Fruit fly (Drosophila melanogaster) whole organism, embryonic: Measurements from ENCODE around the gene CG3036.

Source experiments
- Atf-2 ChIP-seq: fragments of 200-800 bp; sonication (Bioruptor generic); optimal IDR thresholded peaks from 2 replicates; lab custom pipeline; 2016; ENCODE audit warnings: missing biosample characterization, missing genetic modification characterization
- BtbVII ChIP-seq: fragments of 200-800 bp; sonication (Bioruptor generic); optimal IDR thresholded peaks from 3 replicates; lab custom pipeline; 2017; ENCODE audit warnings: missing biosample characterization, mild to moderate bottlenecking, missing genetic modification characterization
- CG10267 ChIP-seq: fragments of 200-800 bp; sonication (Bioruptor generic); optimal IDR thresholded peaks from 2 replicates; lab custom pipeline; 2018; ENCODE audit warnings: missing biosample characterization, mild to moderate bottlenecking, missing genetic modification characterization, moderate library complexity
- CG10366 ChIP-seq: fragments of 200-800 bp; sonication (Bioruptor generic); IDR thresholded peaks from 2 replicates; pipeline ENCODE4 v1.3.6; 2022; ENCODE audit warnings: missing biosample characterization, missing genetic modification characterization
- CG10431 ChIP-seq: fragments of 200-800 bp; sonication (Bioruptor generic); optimal IDR thresholded peaks from 3 replicates; lab custom pipeline; 2018; ENCODE audit warnings: missing biosample characterization, mild to moderate bottlenecking, missing genetic modification characterization
- CG12299 ChIP-seq: fragments of 200-800 bp; sonication (Bioruptor generic); optimal IDR thresholded peaks from 2 replicates; lab custom pipeline; 2018; ENCODE audit warnings: missing biosample characterization, mild to moderate bottlenecking, missing genetic modification characterization
- CG12391 ChIP-seq: fragments of 200-800 bp; sonication (Bioruptor generic); optimal IDR thresholded peaks from 3 replicates; lab custom pipeline; 2018; ENCODE audit warnings: missing biosample characterization, mild to moderate bottlenecking, missing genetic modification characterization, moderate library complexity
- CG12659 ChIP-seq: fragments of 200-800 bp; sonication (Bioruptor generic); optimal IDR thresholded peaks from 3 replicates; lab custom pipeline; 2017; ENCODE audit warnings: mild to moderate bottlenecking, missing biosample characterization, missing genetic modification reagents, missing genetic modification characterization
- CG12942 ChIP-seq: fragments of 200-800 bp; sonication (Bioruptor generic); optimal IDR thresholded peaks from 3 replicates; lab custom pipeline; 2016; ENCODE audit warnings: missing biosample characterization, missing genetic modification characterization
- CG13123 ChIP-seq: fragments of 200-800 bp; sonication (Bioruptor generic); optimal IDR thresholded peaks from 2 replicates; lab custom pipeline; 2016; ENCODE audit warnings: missing biosample characterization, missing genetic modification characterization
- CG13775 ChIP-seq: fragments of 200-800 bp; sonication (Bioruptor generic); optimal IDR thresholded peaks from 3 replicates; lab custom pipeline; 2017; ENCODE audit warnings: missing biosample characterization, mild to moderate bottlenecking, missing genetic modification characterization
- CG18011 ChIP-seq: fragments of 200-800 bp; sonication (Bioruptor generic); optimal IDR thresholded peaks from 2 replicates; lab custom pipeline; 2017; ENCODE audit warnings: missing biosample characterization, missing genetic modification characterization, mild to moderate bottlenecking, moderate library complexity, missing genotype
- CG18619 ChIP-seq: fragments of 200-800 bp; sonication (Bioruptor generic); optimal IDR thresholded peaks from 3 replicates; lab custom pipeline; 2017; ENCODE audit warnings: missing biosample characterization, mild to moderate bottlenecking, missing genetic modification characterization
- CG2678 ChIP-seq: fragments of 200-800 bp; sonication (Bioruptor generic); optimal IDR thresholded peaks from 3 replicates; lab custom pipeline; 2019; ENCODE audit warnings: missing biosample characterization, mild to moderate bottlenecking, missing genetic modification characterization, moderate library complexity
- CG32767 ChIP-seq: fragments of 200-800 bp; sonication (Bioruptor generic); IDR thresholded peaks from 2 replicates; pipeline ENCODE4 v1.3.6; 2022; ENCODE audit warnings: missing biosample characterization, missing genetic modification characterization
- CG42726 ChIP-seq: fragments of 200-800 bp; sonication (Bioruptor generic); IDR thresholded peaks from 2 replicates; pipeline ENCODE4 v1.3.6; 2022; ENCODE audit warnings: missing biosample characterization, missing genetic modification characterization; ENCODE audit not compliant: partially characterized antibody
- Camta ChIP-seq: fragments of 200-800 bp; sonication (Bioruptor generic); optimal IDR thresholded peaks from 2 replicates; lab custom pipeline; 2016; ENCODE audit warnings: missing biosample characterization, missing genetic modification characterization
- Dad ChIP-seq: fragments of 200-800 bp; sonication (Bioruptor generic); optimal IDR thresholded peaks from 3 replicates; lab custom pipeline; 2016; ENCODE audit warnings: missing biosample characterization, missing genetic modification characterization
- Ets65A ChIP-seq: fragments of 200-800 bp; sonication (Bioruptor generic); peaks from one replicate; lab custom pipeline; 2016; ENCODE audit warnings: missing biosample characterization, missing genetic modification characterization
- HLH54F ChIP-seq: fragments of 200-800 bp; sonication (Bioruptor generic); optimal IDR thresholded peaks from 3 replicates; lab custom pipeline; 2016; ENCODE audit warnings: missing biosample characterization, missing genetic modification characterization
- HmgZ ChIP-seq: fragments of 200-800 bp; sonication (Bioruptor generic); optimal IDR thresholded peaks from 2 replicates; lab custom pipeline; 2018; ENCODE audit warnings: missing biosample characterization, mild to moderate bottlenecking, missing genetic modification characterization
- Lhr ChIP-seq: fragments of 200-800 bp; sonication (Bioruptor generic); optimal IDR thresholded peaks from 3 replicates; lab custom pipeline; 2017; ENCODE audit warnings: mild to moderate bottlenecking, missing biosample characterization, missing genetic modification reagents, missing genetic modification characterization
- MTF-1 ChIP-seq: fragments of 200-800 bp; sonication (Bioruptor generic); optimal IDR thresholded peaks from 2 replicates; lab custom pipeline; 2018; ENCODE audit warnings: missing biosample characterization, mild to moderate bottlenecking, missing genetic modification characterization, borderline replicate concordance
- Meics ChIP-seq: fragments of 200-800 bp; sonication (Bioruptor generic); optimal IDR thresholded peaks from 2 replicates; lab custom pipeline; 2017; ENCODE audit warnings: missing biosample characterization, mild to moderate bottlenecking, missing genetic modification characterization
- Mes4 ChIP-seq: fragments of 200-800 bp; sonication (Bioruptor generic); optimal IDR thresholded peaks from 2 replicates; lab custom pipeline; 2016; ENCODE audit warnings: missing biosample characterization, missing genetic modification characterization
- Neu2 ChIP-seq: fragments of 200-800 bp; sonication (Bioruptor generic); optimal IDR thresholded peaks from 3 replicates; lab custom pipeline; 2016; ENCODE audit warnings: missing biosample characterization, missing genetic modification characterization, borderline replicate concordance
- Opbp ChIP-seq: fragments of 200-800 bp; sonication (Bioruptor generic); IDR thresholded peaks from 3 replicates; pipeline ENCODE4 v1.3.6; 2022; ENCODE audit warnings: missing biosample characterization, missing genetic modification characterization; ENCODE audit not compliant: partially characterized antibody
- PHDP ChIP-seq: fragments of 200-800 bp; sonication (Bioruptor generic); optimal IDR thresholded peaks from 3 replicates; lab custom pipeline; 2018; ENCODE audit warnings: missing biosample characterization, mild to moderate bottlenecking, missing genetic modification characterization, moderate library complexity
- TFAM ChIP-seq: fragments of 200-800 bp; sonication (Bioruptor generic); optimal IDR thresholded peaks from 2 replicates; lab custom pipeline; 2017; ENCODE audit warnings: missing biosample characterization, missing genetic modification characterization, inconsistent platforms
- ap ChIP-seq: fragments of 200-800 bp; sonication (Bioruptor generic); IDR thresholded peaks from 2 replicates; pipeline ENCODE4 v1.3.6; 2022; ENCODE audit warnings: missing biosample characterization, missing genetic modification characterization
- br ChIP-seq: fragments of >200 bp; optimal IDR thresholded peaks from 2 replicates; lab custom pipeline; 2017
- chn ChIP-seq: fragments of 200-800 bp; sonication (Bioruptor generic); optimal IDR thresholded peaks from 2 replicates; lab custom pipeline; 2016; ENCODE audit warnings: missing biosample characterization, missing genetic modification characterization
- dati ChIP-seq: fragments of 200-800 bp; sonication (Bioruptor generic); IDR thresholded peaks from 2 replicates; pipeline ENCODE4 v1.3.6; 2022; ENCODE audit warnings: missing biosample characterization, missing genetic modification characterization
- dm ChIP-seq: fragments of 200-800 bp; sonication (Bioruptor generic); optimal IDR thresholded peaks from 3 replicates; lab custom pipeline; 2016; ENCODE audit warnings: missing biosample characterization, missing genetic modification characterization
- fru ChIP-seq: fragments of >200 bp; optimal IDR thresholded peaks from 2 replicates; lab custom pipeline; 2017
- gem ChIP-seq: fragments of 200-800 bp; sonication (Bioruptor generic); optimal IDR thresholded peaks from 2 replicates; lab custom pipeline; 2019; ENCODE audit warnings: missing biosample characterization, mild to moderate bottlenecking, missing genetic modification characterization, moderate library complexity
- gsb-n ChIP-seq: fragments of 200-800 bp; sonication (Bioruptor generic); optimal IDR thresholded peaks from 3 replicates; lab custom pipeline; 2018; ENCODE audit warnings: missing biosample characterization, mild to moderate bottlenecking, missing genetic modification characterization
- ham ChIP-seq: fragments of 200-800 bp; sonication (Bioruptor generic); IDR thresholded peaks from 2 replicates; pipeline ENCODE4 v1.3.6; 2022; ENCODE audit warnings: missing biosample characterization, missing genetic modification characterization
- her ChIP-seq: fragments of 200-800 bp; sonication (Bioruptor generic); optimal IDR thresholded peaks from 2 replicates; lab custom pipeline; 2016; ENCODE audit warnings: missing biosample characterization, missing genetic modification characterization
- kay ChIP-seq: fragments of 200-800 bp; sonication (Bioruptor generic); optimal IDR thresholded peaks from 2 replicates; lab custom pipeline; 2016; ENCODE audit warnings: missing biosample characterization, missing genetic modification characterization
- lbe ChIP-seq: fragments of 200-800 bp; sonication (Bioruptor generic); optimal IDR thresholded peaks from 2 replicates; lab custom pipeline; 2016; ENCODE audit warnings: missing biosample characterization, mild to moderate bottlenecking, missing genetic modification characterization
- lilli ChIP-seq: fragments of 200-800 bp; sonication (Bioruptor generic); optimal IDR thresholded peaks from 3 replicates; lab custom pipeline; 2016; ENCODE audit warnings: missing biosample characterization, missing genetic modification characterization
- mld ChIP-seq: fragments of 200-800 bp; sonication (Bioruptor generic); IDR thresholded peaks from 3 replicates; pipeline ENCODE4 v1.3.6; 2022; ENCODE audit warnings: missing biosample characterization, missing genetic modification characterization; ENCODE audit not compliant: partially characterized antibody
- nerfin-1 ChIP-seq: fragments of 200-800 bp; sonication (Bioruptor generic); optimal IDR thresholded peaks from 3 replicates; lab custom pipeline; 2019; ENCODE audit warnings: missing biosample characterization, mild to moderate bottlenecking, missing genetic modification characterization, moderate library complexity
- nmo ChIP-seq: fragments of 200-800 bp; sonication (Bioruptor generic); optimal IDR thresholded peaks from 2 replicates; lab custom pipeline; 2018; ENCODE audit warnings: missing biosample characterization, mild to moderate bottlenecking, missing genetic modification characterization, moderate library complexity
- repo ChIP-seq: fragments of 200-800 bp; sonication (Bioruptor generic); optimal IDR thresholded peaks from 2 replicates; lab custom pipeline; 2016; ENCODE audit warnings: missing biosample characterization, missing genetic modification characterization
- row ChIP-seq: fragments of 200-800 bp; sonication (Bioruptor generic); IDR thresholded peaks from 3 replicates; pipeline ENCODE4 v1.3.6; 2022; ENCODE audit warnings: missing biosample characterization, missing genetic modification characterization
- sim ChIP-seq: fragments of 200-800 bp; sonication (Bioruptor generic); IDR thresholded peaks from 2 replicates; pipeline ENCODE4 v1.3.6; 2022; ENCODE audit warnings: missing biosample characterization, missing genetic modification characterization
- slou ChIP-seq: fragments of 200-800 bp; sonication (Bioruptor generic); optimal IDR thresholded peaks from 3 replicates; lab custom pipeline; 2016; ENCODE audit warnings: missing biosample characterization, missing genetic modification characterization
- so ChIP-seq: fragments of 200-800 bp; sonication (Bioruptor generic); IDR thresholded peaks from 3 replicates; pipeline ENCODE4 v1.3.6; 2022; ENCODE audit warnings: missing biosample characterization, missing genetic modification characterization
- tna ChIP-seq: fragments of 200-800 bp; sonication (Bioruptor generic); IDR thresholded peaks from 2 replicates; pipeline ENCODE4 v1.3.6; 2022; ENCODE audit warnings: missing biosample characterization, missing genetic modification characterization; ENCODE audit not compliant: partially characterized antibody

Gene CG3036

dm6 chr2L:4850356-4850755 is 41.6 kb upstream of the CG3036 start, which contains the start of the genes mRpS2 and Mon1 (continued):
- TF ChIP-seq CG12391 (tag; lab: Kevin White, UChicago): peak; percentile 98
- TF ChIP-seq fru (lab: Kevin White, UChicago): no peak
- peak; percentile 96 for TF ChIP-seq so (GFP tag; lab: Robert Waterston, UW)
- peak; percentile 96 for TF ChIP-seq CG10366 (GFP tag; lab: Robert Waterston, UW)
- peak; percentile 89 for TF ChIP-seq nerfin-1
- peak; percentile 92 for TF ChIP-seq HmgZ (tag; lab: Kevin White, UChicago)
- peak; percentile 23 for TF ChIP-seq Mes4
- peak; percentile 70 for TF ChIP-seq her (GFP tag; lab: Kevin White, UChicago)
- TF ChIP-seq ap (GFP tag; lab: Robert Waterston, UW): peak; percentile 96
- TF ChIP-seq repo (GFP tag; lab: Kevin White, UChicago): peak; percentile 54
- TF ChIP-seq ham (GFP tag; lab: Robert Waterston, UW): peak; percentile 79
- no peak for TF ChIP-seq mld (GFP tag; lab: Robert Waterston, UW)
- no peak for TF ChIP-seq CG42726 (GFP tag; lab: Robert Waterston, UW)
- TF ChIP-seq nmo (GFP tag; lab: Kevin White, UChicago): peak; percentile 94
- peak; percentile 96 for TF ChIP-seq Meics (GFP tag; lab: Kevin White, UChicago)
- no peak for TF ChIP-seq Opbp (GFP tag; lab: Robert Waterston, UW)
- peak; percentile 84 for TF ChIP-seq MTF-1 (GFP tag; lab: Kevin White, UChicago)
- peak; percentile 75 for TF ChIP-seq Camta (GFP tag; lab: Kevin White, UChicago)
- peak; percentile 98 for TF ChIP-seq Ets65A (GFP tag; lab: Kevin White, UChicago)
- TF ChIP-seq lbe (GFP tag; lab: Kevin White, UChicago): peak; percentile 86
- peak; percentile 94 for TF ChIP-seq CG13775 (GFP tag; lab: Kevin White, UChicago)
- peak; percentile 92 for TF ChIP-seq dati (GFP tag; lab: Robert Waterston, UW)
- TF ChIP-seq gem (tag; lab: Kevin White, UChicago): peak; percentile 99
- peak; percentile 96 for TF ChIP-seq CG12942 (GFP tag; lab: Kevin White, UChicago)
- no peak for TF ChIP-seq br (lab: Kevin White, UChicago)
- TF ChIP-seq BtbVII (GFP tag; lab: Kevin White, UChicago): peak; percentile 93
- peak; percentile 18 for TF ChIP-seq TFAM (GFP tag; lab: Kevin White, UChicago)
- TF ChIP-seq PHDP: peak; percentile 98
- peak; percentile 96 for TF ChIP-seq CG12659 (GFP tag; lab: Kevin White, UChicago)
- TF ChIP-seq CG18619 (GFP tag; lab: Kevin White, UChicago): peak; percentile 92
- TF ChIP-seq Dad (GFP tag; lab: Kevin White, UChicago): peak; percentile 73
- TF ChIP-seq CG10267 (tag; lab: Kevin White, UChicago): peak; percentile 99
- peak; percentile 87 for TF ChIP-seq CG18011
- peak; percentile 93 for TF ChIP-seq lilli (GFP tag; lab: Kevin White, UChicago)
- peak; percentile 76 for TF ChIP-seq Atf-2
- peak; percentile 83 for TF ChIP-seq HLH54F
- TF ChIP-seq row: peak; percentile 96
- TF ChIP-seq CG2678 (tag; lab: Kevin White, UChicago): peak; percentile 97
- TF ChIP-seq kay (GFP tag; lab: Kevin White, UChicago): peak; percentile 93
- no peak for TF ChIP-seq tna
- peak; percentile 91 for TF ChIP-seq CG13123 (GFP tag; lab: Kevin White, UChicago)
- TF ChIP-seq slou (GFP tag; lab: Kevin White, UChicago): peak; percentile 90
- TF ChIP-seq Neu2 (GFP tag; lab: Kevin White, UChicago): no peak
- TF ChIP-seq CG12299 (tag; lab: Kevin White, UChicago): peak; percentile 91
- peak; percentile 95 for TF ChIP-seq CG32767
- peak; percentile 56 for TF ChIP-seq CG10431
- peak; percentile 81 for TF ChIP-seq sim (GFP tag; lab: Robert Waterston, UW)
- peak; percentile 90 for TF ChIP-seq chn
- TF ChIP-seq dm (GFP tag; lab: Kevin White, UChicago): peak; percentile 57
- peak; percentile 57 for TF ChIP-seq Lhr
- peak; percentile 94 for TF ChIP-seq gsb-n
